Fruit fly (Drosophila melanogaster) whole organism, embryonic: ENCODE results near the gene CG6415.

Experiments
- Aef1 ChIP-seq: fragments of 200-800 bp; sonication (Bioruptor generic); IDR thresholded peaks from 3 replicates; pipeline ENCODE4 v1.3.6; 2022; ENCODE audit warnings: missing biosample characterization, missing genetic modification characterization
- B-H2 ChIP-seq: fragments of 200-800 bp; sonication (Bioruptor generic); optimal IDR thresholded peaks from 2 replicates; lab custom pipeline; 2018; ENCODE audit warnings: missing biosample characterization, mild to moderate bottlenecking, missing genetic modification characterization
- CG10431 ChIP-seq: fragments of 200-800 bp; sonication (Bioruptor generic); optimal IDR thresholded peaks from 3 replicates; lab custom pipeline; 2018; ENCODE audit warnings: missing biosample characterization, mild to moderate bottlenecking, missing genetic modification characterization
- CG10543 ChIP-seq: fragments of 200-800 bp; sonication (Bioruptor generic); optimal IDR thresholded peaks from 3 replicates; lab custom pipeline; 2017; ENCODE audit warnings: missing biosample characterization, mild to moderate bottlenecking, missing genetic modification characterization, moderate library complexity
- CG12155 ChIP-seq: fragments of 200-800 bp; sonication (Bioruptor generic); optimal IDR thresholded peaks from 3 replicates; lab custom pipeline; 2016; ENCODE audit warnings: missing biosample characterization, missing genetic modification characterization
- CG12659 ChIP-seq: fragments of 200-800 bp; sonication (Bioruptor generic); optimal IDR thresholded peaks from 3 replicates; lab custom pipeline; 2017; ENCODE audit warnings: mild to moderate bottlenecking, missing biosample characterization, missing genetic modification reagents, missing genetic modification characterization
- CG12769 ChIP-seq: fragments of 200-800 bp; sonication (Bioruptor generic); optimal IDR thresholded peaks from 2 replicates; lab custom pipeline; 2019; ENCODE audit warnings: missing biosample characterization, mild to moderate bottlenecking, missing genetic modification characterization, moderate library complexity
- CG12942 ChIP-seq: fragments of 200-800 bp; sonication (Bioruptor generic); optimal IDR thresholded peaks from 3 replicates; lab custom pipeline; 2016; ENCODE audit warnings: missing biosample characterization, missing genetic modification characterization
- CG13296 ChIP-seq: fragments of 200-800 bp; sonication (Bioruptor generic); optimal IDR thresholded peaks from 3 replicates; lab custom pipeline; 2018; ENCODE audit warnings: missing biosample characterization, mild to moderate bottlenecking, missing genetic modification characterization
- CG13624 ChIP-seq: fragments of 200-800 bp; sonication (Bioruptor generic); optimal IDR thresholded peaks from 2 replicates; lab custom pipeline; 2016; ENCODE audit warnings: missing biosample characterization, missing genetic modification characterization
- CG14710 ChIP-seq: fragments of 200-800 bp; sonication (Bioruptor generic); optimal IDR thresholded peaks from 3 replicates; lab custom pipeline; 2019; ENCODE audit warnings: missing biosample characterization, mild to moderate bottlenecking, missing genetic modification characterization, moderate library complexity
- CG15514 ChIP-seq: fragments of 200-800 bp; sonication (Bioruptor generic); optimal IDR thresholded peaks from 3 replicates; lab custom pipeline; 2017; ENCODE audit warnings: missing biosample characterization, missing genetic modification characterization, mild to moderate bottlenecking, moderate library complexity, missing genetic modification reagents
- CG15696 ChIP-seq: fragments of 200-800 bp; sonication (Bioruptor generic); optimal IDR thresholded peaks from 2 replicates; lab custom pipeline; 2019; ENCODE audit warnings: missing biosample characterization, mild to moderate bottlenecking, missing genetic modification characterization, moderate library complexity
- CG1603 ChIP-seq: fragments of 200-800 bp; sonication (Bioruptor generic); optimal IDR thresholded peaks from 2 replicates; lab custom pipeline; 2019; ENCODE audit warnings: missing biosample characterization, mild to moderate bottlenecking, missing genetic modification characterization, moderate library complexity
- CG17568 ChIP-seq: fragments of 200-800 bp; sonication (Bioruptor generic); optimal IDR thresholded peaks from 2 replicates; lab custom pipeline; 2018; ENCODE audit warnings: missing biosample characterization, mild to moderate bottlenecking, missing genetic modification characterization, moderate library complexity
- CG17829 ChIP-seq: fragments of 200-800 bp; optimal IDR thresholded peaks from 2 replicates; lab custom pipeline; 2019; ENCODE audit warnings: missing biosample characterization, mild to moderate bottlenecking, missing genetic modification characterization, moderate library complexity
- CG18011 ChIP-seq: fragments of 200-800 bp; sonication (Bioruptor generic); optimal IDR thresholded peaks from 2 replicates; lab custom pipeline; 2017; ENCODE audit warnings: missing biosample characterization, missing genetic modification characterization, mild to moderate bottlenecking, moderate library complexity, missing genotype
- CG18262 ChIP-seq: fragments of 200-800 bp; optimal IDR thresholded peaks from 3 replicates; lab custom pipeline; 2019; ENCODE audit warnings: missing biosample characterization, mild to moderate bottlenecking, missing genetic modification characterization, moderate library complexity
- CG2712 ChIP-seq: fragments of 200-800 bp; optimal IDR thresholded peaks from 3 replicates; lab custom pipeline; 2019; ENCODE audit warnings: missing biosample characterization, mild to moderate bottlenecking, missing genetic modification characterization, moderate library complexity
- CG2889 ChIP-seq: fragments of 200-800 bp; sonication (Bioruptor generic); IDR thresholded peaks from 3 replicates; pipeline ENCODE4 v1.3.6; 2022; ENCODE audit warnings: missing biosample characterization, missing genetic modification characterization
- CG6654 ChIP-seq: fragments of 200-800 bp; sonication (Bioruptor generic); optimal IDR thresholded peaks from 2 replicates; lab custom pipeline; 2017; ENCODE audit warnings: missing biosample characterization, mild to moderate bottlenecking, missing genetic modification characterization
- CG6689 ChIP-seq: fragments of 200-800 bp; sonication (Bioruptor generic); IDR thresholded peaks from 2 replicates; pipeline ENCODE4 v1.3.6; 2022; ENCODE audit warnings: missing biosample characterization, missing genetic modification characterization
- CG8281 ChIP-seq: fragments of 200-800 bp; sonication (Bioruptor generic); optimal IDR thresholded peaks from 2 replicates; lab custom pipeline; 2018; ENCODE audit warnings: missing biosample characterization, mild to moderate bottlenecking, missing genetic modification characterization, moderate library complexity
- CG8359 ChIP-seq: fragments of 200-800 bp; sonication (Bioruptor generic); optimal IDR thresholded peaks from 2 replicates; lab custom pipeline; 2017; ENCODE audit warnings: missing biosample characterization, mild to moderate bottlenecking, missing genetic modification characterization, borderline replicate concordance
- CG9437 ChIP-seq: fragments of 200-800 bp; sonication (Bioruptor generic); optimal IDR thresholded peaks from 2 replicates; lab custom pipeline; 2018; ENCODE audit warnings: missing biosample characterization, mild to moderate bottlenecking, missing genetic modification characterization
- CoRest ChIP-seq: fragments of 200-800 bp; sonication (Bioruptor generic); optimal IDR thresholded peaks from 3 replicates; lab custom pipeline; 2018; ENCODE audit warnings: missing biosample characterization, mild to moderate bottlenecking, missing genetic modification characterization, moderate library complexity
- Deaf1 ChIP-seq: fragments of 200-800 bp; optimal IDR thresholded peaks from 3 replicates; lab custom pipeline; 2019; ENCODE audit warnings: missing biosample characterization, mild to moderate bottlenecking, missing genetic modification characterization, moderate library complexity
- E2f1 ChIP-seq: fragments of 200-800 bp; sonication (Bioruptor generic); IDR thresholded peaks from 2 replicates; pipeline ENCODE4 v1.3.6; 2022; ENCODE audit warnings: missing biosample characterization, missing genetic modification characterization
- ERR ChIP-seq: fragments of 200-800 bp; sonication (Bioruptor generic); optimal IDR thresholded peaks from 2 replicates; lab custom pipeline; 2016; ENCODE audit warnings: missing biosample characterization, missing genetic modification characterization
- Hr39 ChIP-seq: fragments of >200 bp; optimal IDR thresholded peaks from 2 replicates; lab custom pipeline; 2017
- Oli ChIP-seq: fragments of 200-800 bp; sonication (Bioruptor generic); optimal IDR thresholded peaks from 2 replicates; lab custom pipeline; 2018; ENCODE audit warnings: missing biosample characterization, mild to moderate bottlenecking, missing genetic modification characterization, moderate library complexity
- Sin3A ChIP-seq: fragments of >200 bp; optimal IDR thresholded peaks from 2 replicates; lab custom pipeline; 2018
- Sox102F ChIP-seq: fragments of 200-800 bp; sonication (Bioruptor generic); optimal IDR thresholded peaks from 2 replicates; lab custom pipeline; 2018; ENCODE audit warnings: missing biosample characterization, mild to moderate bottlenecking, missing genetic modification characterization, moderate library complexity
- aop ChIP-seq: fragments of 200-800 bp; sonication (Bioruptor generic); IDR thresholded peaks from 2 replicates; pipeline ENCODE4 v1.3.6; 2022; ENCODE audit warnings: missing biosample characterization, missing genetic modification characterization
- ato ChIP-seq: fragments of 200-800 bp; sonication (Bioruptor generic); IDR thresholded peaks from 2 replicates; pipeline ENCODE4 v1.3.6; 2022; ENCODE audit warnings: missing biosample characterization, missing genetic modification characterization; ENCODE audit not compliant: partially characterized antibody
- cg ChIP-seq: fragments of 200-800 bp; sonication (Bioruptor generic); optimal IDR thresholded peaks from 3 replicates; lab custom pipeline; 2019; ENCODE audit warnings: missing biosample characterization, mild to moderate bottlenecking, missing genetic modification characterization, moderate library complexity
- chm ChIP-seq: fragments of 200-800 bp; sonication (Bioruptor generic); IDR thresholded peaks from 2 replicates; pipeline ENCODE4 v1.3.6; 2022; ENCODE audit warnings: missing biosample characterization, missing genetic modification characterization
- crol ChIP-seq: fragments of 200-800 bp; sonication (Bioruptor generic); IDR thresholded peaks from 2 replicates; pipeline ENCODE4 v1.3.6; 2022; ENCODE audit warnings: missing biosample characterization, missing genetic modification characterization
- dmrt99B ChIP-seq: fragments of 200-800 bp; sonication (Bioruptor generic); optimal IDR thresholded peaks from 2 replicates; lab custom pipeline; 2018; ENCODE audit warnings: missing biosample characterization, mild to moderate bottlenecking, missing genetic modification characterization, moderate library complexity
- kah ChIP-seq: fragments of 200-800 bp; sonication (Bioruptor generic); optimal IDR thresholded peaks from 2 replicates; lab custom pipeline; 2018; ENCODE audit warnings: missing biosample characterization, mild to moderate bottlenecking, missing genetic modification characterization
- lab ChIP-seq: fragments of 200-800 bp; sonication (Bioruptor generic); optimal IDR thresholded peaks from 3 replicates; lab custom pipeline; 2017; ENCODE audit warnings: missing biosample characterization, missing genetic modification characterization, mild to moderate bottlenecking, moderate library complexity, missing genetic modification reagents
- lmd ChIP-seq: fragments of 200-800 bp; sonication (Bioruptor generic); IDR thresholded peaks from 2 replicates; pipeline ENCODE4 v1.3.6; 2022; ENCODE audit warnings: missing biosample characterization, missing genetic modification characterization
- nau ChIP-seq: fragments of 200-800 bp; sonication (Bioruptor generic); optimal IDR thresholded peaks from 3 replicates; lab custom pipeline; 2017; ENCODE audit warnings: missing biosample characterization, mild to moderate bottlenecking, missing genetic modification characterization, missing genetic modification reagents
- phol ChIP-seq: fragments of 200-800 bp; sonication (Bioruptor generic); optimal IDR thresholded peaks from 3 replicates; lab custom pipeline; 2018; ENCODE audit warnings: missing biosample characterization, mild to moderate bottlenecking, missing genetic modification characterization, moderate library complexity
- pzg ChIP-seq: fragments of 200-800 bp; sonication (Bioruptor generic); optimal IDR thresholded peaks from 3 replicates; lab custom pipeline; 2018; ENCODE audit warnings: missing biosample characterization, mild to moderate bottlenecking, missing genetic modification characterization, moderate library complexity
- salm ChIP-seq: fragments of 200-800 bp; sonication (Bioruptor generic); optimal IDR thresholded peaks from 2 replicates; lab custom pipeline; 2018; ENCODE audit warnings: missing biosample characterization, mild to moderate bottlenecking, missing genetic modification characterization
- tio ChIP-seq: fragments of 200-800 bp; sonication (Bioruptor generic); optimal IDR thresholded peaks from 2 replicates; lab custom pipeline; 2017; ENCODE audit warnings: missing biosample characterization, missing genetic modification characterization, inconsistent platforms
- usp ChIP-seq: fragments of >200 bp; optimal IDR thresholded peaks from 2 replicates; lab custom pipeline; 2017; ENCODE audit warnings: missing biosample characterization, missing genetic modification characterization

The CG6415 gene

DNA sequence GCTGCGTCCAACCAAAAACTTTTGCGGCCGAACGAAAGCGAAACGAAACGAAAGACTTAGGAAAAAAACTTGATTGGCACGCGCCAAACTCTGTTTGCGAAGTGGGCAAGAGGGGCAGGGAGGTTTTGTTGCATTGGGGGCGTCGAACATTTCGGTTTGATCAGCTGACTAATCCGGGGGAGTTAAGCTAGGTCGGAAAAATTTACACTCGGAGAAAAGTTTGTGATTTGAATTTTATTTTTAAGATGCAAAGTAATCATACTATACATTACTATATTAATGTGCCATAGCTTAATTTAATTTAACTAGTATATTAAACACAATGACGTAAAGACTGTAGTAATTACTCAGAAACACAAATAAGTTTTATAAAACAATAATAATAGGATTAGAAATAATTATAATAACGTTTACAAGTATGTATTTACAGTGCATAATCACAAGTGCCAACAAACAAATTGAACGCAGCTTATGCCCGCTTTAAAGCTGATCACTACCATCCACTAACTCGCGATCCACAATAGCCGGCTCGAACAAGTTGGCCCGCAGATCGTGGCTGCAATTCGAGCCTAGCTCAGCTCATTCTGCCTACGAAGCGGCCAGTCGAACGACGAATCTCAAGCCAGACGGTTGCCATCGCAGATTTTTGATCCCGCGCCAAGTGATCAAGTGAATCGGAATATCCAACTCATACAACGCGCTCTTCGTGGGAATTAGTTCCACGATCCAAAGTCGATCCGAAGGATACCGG lies 41.8 kb upstream of the CG6415 start, which contains the start of gene CG31871 (continued):
- TF ChIP-seq CG12769 (tag; lab: Kevin White, UChicago), result peak; percentile 30
- TF ChIP-seq CoRest (tag; lab: Kevin White, UChicago), result peak; percentile 88
- TF ChIP-seq crol (GFP tag; lab: Robert Waterston, UW), result peak; percentile 55; the same call in 1 of the 2 replicates
- TF ChIP-seq Deaf1 (tag; lab: Kevin White, UChicago), result peak; percentile 60
- TF ChIP-seq CG13296 (GFP tag; lab: Kevin White, UChicago), result peak; percentile 74
- no peak for TF ChIP-seq pzg (GFP tag; lab: Kevin White, UChicago)
- peak; percentile 80 for TF ChIP-seq CG17829 (tag; lab: Kevin White, UChicago)
- peak; percentile 44; the same call in 1 of the 3 replicates for TF ChIP-seq Aef1 (GFP tag; lab: Robert Waterston, UW)
- peak; percentile 34; the same call in 2 of the 3 replicates for TF ChIP-seq CG2889
- no peak for TF ChIP-seq cg
- no peak for TF ChIP-seq CG13624 (GFP tag; lab: Kevin White, UChicago)
- TF ChIP-seq CG15696 (tag; lab: Kevin White, UChicago), result peak; percentile 16
- TF ChIP-seq nau, result peak; percentile 22
- TF ChIP-seq ato (GFP tag; lab: Robert Waterston, UW), result 0 out of 2 replicates have a peak, but pooled peaks have one; percentile 11
- TF ChIP-seq Oli (tag; lab: Kevin White, UChicago), result peak; percentile 78
- peak; percentile 72 for TF ChIP-seq CG14710 (tag; lab: Kevin White, UChicago)
- peak; percentile 9 for TF ChIP-seq kah (GFP tag; lab: Kevin White, UChicago)
- TF ChIP-seq CG17568, result peak; percentile 42
- TF ChIP-seq CG10431 (GFP tag; lab: Kevin White, UChicago), result peak; percentile 6
- peak; percentile 41 for TF ChIP-seq CG1603 (tag; lab: Kevin White, UChicago)
- peak; percentile 55 for TF ChIP-seq CG8281 (tag; lab: Kevin White, UChicago)
- TF ChIP-seq CG12942 (GFP tag; lab: Kevin White, UChicago), result peak; percentile 35
- TF ChIP-seq CG6689 (GFP tag; lab: Robert Waterston, UW), result peak; percentile 77; the same call in 1 of the 2 replicates
- TF ChIP-seq tio, result peak; percentile 39
- peak; percentile 19 for TF ChIP-seq CG12155 (GFP tag; lab: Kevin White, UChicago)
- TF ChIP-seq dmrt99B (tag; lab: Kevin White, UChicago), result peak; percentile 89
- peak; percentile 88 for TF ChIP-seq CG2712 (tag; lab: Kevin White, UChicago)
- peak; percentile 67 for TF ChIP-seq lab (GFP tag; lab: Kevin White, UChicago)
- TF ChIP-seq CG8359 (GFP tag; lab: Kevin White, UChicago), result peak; percentile 2
- peak; percentile 86 for TF ChIP-seq CG18262
- TF ChIP-seq phol, result peak; percentile 88
- TF ChIP-seq chm (GFP tag; lab: Robert Waterston, UW), result 0 out of 2 replicates have a peak, but pooled peaks have one; percentile 17
- TF ChIP-seq E2f1 (GFP tag; lab: Robert Waterston, UW), result peak; percentile 67
- peak; percentile 65 for TF ChIP-seq CG9437 (GFP tag; lab: Kevin White, UChicago)
- TF ChIP-seq salm (tag; lab: Kevin White, UChicago), result peak; percentile 42
- peak; percentile 71 for TF ChIP-seq CG12659
- no peak for TF ChIP-seq usp (GFP tag; lab: Kevin White, UChicago)
- TF ChIP-seq B-H2, result no peak
- TF ChIP-seq Sin3A, result no peak
- peak; percentile 75 for TF ChIP-seq lmd (GFP tag; lab: Robert Waterston, UW)
- TF ChIP-seq CG10543 (GFP tag; lab: Kevin White, UChicago), result peak; percentile 32
- TF ChIP-seq CG18011, result peak; percentile 3
- no peak for TF ChIP-seq ERR (GFP tag; lab: Kevin White, UChicago)
- peak; percentile 32 for TF ChIP-seq CG15514
- TF ChIP-seq CG6654 (GFP tag; lab: Kevin White, UChicago), result peak; percentile 17
- TF ChIP-seq Hr39 (lab: Kevin White, UChicago), result no peak
- TF ChIP-seq aop (GFP tag; lab: Robert Waterston, UW), result no peak
- peak; percentile 84 for TF ChIP-seq Sox102F
